Worm (Caenorhabditis elegans): Measurements from ENCODE around the gene T19H12.15.

DNA sequence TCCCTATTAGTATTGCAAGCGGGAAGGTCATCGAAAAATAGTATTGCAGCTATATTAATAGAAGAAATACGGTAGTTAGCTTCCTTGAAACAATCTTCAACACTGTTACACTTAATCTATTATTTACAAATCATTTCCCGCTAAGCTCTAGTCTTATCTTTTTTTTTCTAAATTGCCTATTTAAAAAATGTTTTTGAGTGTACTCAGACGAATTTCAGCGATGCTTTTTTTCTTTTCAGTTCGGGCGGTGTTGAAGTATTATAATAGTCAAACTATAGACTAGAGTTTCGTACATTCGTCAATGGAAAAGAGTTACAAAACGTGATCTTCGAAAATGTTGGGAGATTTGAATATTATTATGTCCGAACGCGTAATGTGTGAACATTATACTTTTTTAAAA, 34.7 kb upstream of the T19H12.15 start:
- TF ChIP-seq lin-35 (GFP tag; optimal IDR thresholded peaks at IDR 0.05) (no peak), nfya-2 (GFP tag; IDR thresholded peaks at IDR 0.05) (no peak)
